Worm (Caenorhabditis elegans): ENCODE measurements around the gene srx-82.

The srx-82 gene

ce11 chrV:11629222-11630026, 39.9 kb downstream of the srx-82 start, which contains the start of gene F35B12.10:
Gene F35B12.10 (minus strand): TSS chrV:11629272.
- TF ChIP-seq ctbp-1 (GFP tag; IDR thresholded peaks at IDR 0.05) (0 out of 2 replicates have a peak, but pooled peaks have one; percentile 18), mxl-3 (GFP tag; optimal IDR thresholded peaks at IDR 0.05) (peak; percentile 55), nhr-48 (tag; optimal IDR thresholded peaks at IDR 0.05) (peak; percentile 27), Y5F2A.4 (GFP tag; optimal IDR thresholded peaks at IDR 0.05) (no peak), php-3 (GFP tag; IDR thresholded peaks at IDR 0.05) (peak; percentile 45; the same call in 1 of the 2 replicates), dmd-6 (GFP tag; IDR thresholded peaks at IDR 0.05) (peak; percentile 82), hlh-11 (tag; optimal IDR thresholded peaks at IDR 0.05) (peak; percentile 83), dve-1 (tag; optimal IDR thresholded peaks at IDR 0.05; ENCODE audit: insufficient read depth) (peak; percentile 47), spr-3 (GFP tag; optimal IDR thresholded peaks at IDR 0.05) (no peak), nhr-6 (tag; optimal IDR thresholded peaks at IDR 0.05) (no peak), mep-1 (tag; optimal IDR thresholded peaks at IDR 0.05) (peak; percentile 24), F37D6.2 (tag; optimal IDR thresholded peaks at IDR 0.05) (no peak), tra-1 (GFP tag; IDR thresholded peaks at IDR 0.05) (0 out of 2 replicates have a peak, but pooled peaks have one; percentile 36), hif-1 (tag; optimal IDR thresholded peaks at IDR 0.05) (peak in 1 of 2 experiments; percentile 27), daf-16 (GFP tag; optimal IDR thresholded peaks at IDR 0.05) (peak in 1 of 2 experiments; percentile 2), daf-16 (tag; optimal IDR thresholded peaks at IDR 0.05) (peak; percentile 62), nhr-77 (tag; optimal IDR thresholded peaks at IDR 0.05) (peak; percentile 34), nhr-28 (tag; optimal IDR thresholded peaks at IDR 0.05) (peak; percentile 65), nhr-10 (tag; optimal IDR thresholded peaks at IDR 0.05) (no peak), dmd-8 (GFP tag; IDR thresholded peaks at IDR 0.05) (no peak), pqm-1 (tag; optimal IDR thresholded peaks at IDR 0.05) (peak; percentile 59), egl-43 (GFP tag; IDR thresholded peaks at IDR 0.05) (0 out of 2 replicates have a peak, but pooled peaks have one; percentile 14), fkh-10 (GFP tag; optimal IDR thresholded peaks at IDR 0.05) (no peak), ztf-7 (tag; optimal IDR thresholded peaks at IDR 0.05) (no peak)

- TF ChIP-seq F10B5.3 (tag; optimal IDR thresholded peaks at IDR 0.05) (no peak), madf-9 (GFP tag; conservative IDR thresholded peaks at IDR 0.05) (no peak), lin-13 (GFP tag; optimal IDR thresholded peaks at IDR 0.05) (no peak), nhr-42 (GFP tag; IDR thresholded peaks at IDR 0.05) (no peak), unc-62 (GFP tag; optimal IDR thresholded peaks at IDR 0.05 in 1 of 2) (peak in 1 of 2 experiments; percentile 64), unc-62 (tag; optimal IDR thresholded peaks at IDR 0.05) (no peak), F49E8.2 (tag; optimal IDR thresholded peaks at IDR 0.05; ENCODE audit: borderline replicate concordance) (no peak)
These were observed 41.6 kb downstream of the srx-82 start for ce11 chrV:11631128-11631527.

- TF ChIP-seq daf-12 (tag; optimal IDR thresholded peaks at IDR 0.05) (no peak), aha-1 (tag) (peak; percentile 97)
These were observed 46.1 kb downstream of the srx-82 start for ce11 chrV:11635587-11635986.

- TF ChIP-seq lir-3 (tag; optimal IDR thresholded peaks at IDR 0.05) = no peak
- TF ChIP-seq F26F4.8 (GFP tag; conservative IDR thresholded peaks at IDR 0.05) = no peak
- no peak for TF ChIP-seq ZK546.5 (tag; optimal IDR thresholded peaks at IDR 0.05)
- TF ChIP-seq dmd-6 (GFP tag; IDR thresholded peaks at IDR 0.05) = no peak
- no peak for TF ChIP-seq sdz-12 (GFP tag; optimal IDR thresholded peaks at IDR 0.05)
- no peak for TF ChIP-seq ceh-28 (tag; optimal IDR thresholded peaks at IDR 0.05)
- TF ChIP-seq ctbp-1 (GFP tag; IDR thresholded peaks at IDR 0.05) = no peak
- no peak for TF ChIP-seq fkh-10 (GFP tag; optimal IDR thresholded peaks at IDR 0.05)
- TF ChIP-seq unc-62 (GFP tag; optimal IDR thresholded peaks at IDR 0.05 in 1 of 2) = no peak
- TF ChIP-seq unc-62 (tag; optimal IDR thresholded peaks at IDR 0.05) = no peak
- no peak for TF ChIP-seq mxl-3 (GFP tag; optimal IDR thresholded peaks at IDR 0.05)
- no peak for TF ChIP-seq Y105C5A.15 (GFP tag; IDR thresholded peaks at IDR 0.05)
These were observed 47.7 kb downstream of the srx-82 start, which contains the start of gene sipa-1 for ce11 chrV:11637191-11637590. Gene sipa-1 (minus strand): TSS chrV:11637291.
